Worm (Caenorhabditis elegans): ENCODE measurements around the gene nphp-2.

DNA sequence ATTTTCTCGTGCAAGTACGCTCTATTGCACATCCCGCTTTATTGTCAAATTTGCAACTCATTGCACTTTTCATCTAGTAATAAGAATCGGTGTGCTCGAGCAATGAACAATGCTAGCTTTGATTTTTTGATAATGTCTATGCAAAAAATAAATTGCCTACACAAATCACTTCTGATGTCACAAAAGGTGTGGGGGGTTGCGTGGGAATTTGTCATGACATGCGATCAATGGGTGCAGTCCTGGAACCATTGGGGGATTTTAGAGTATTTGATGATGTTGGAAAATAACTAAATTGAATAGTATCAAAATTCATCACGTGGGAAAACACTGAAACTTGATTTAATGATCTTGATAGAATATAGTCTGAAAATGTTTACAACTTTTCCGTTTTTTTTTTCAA, 50.3 kb downstream of the nphp-2 start:
- TF ChIP-seq ztf-11 (tag; optimal IDR thresholded peaks at IDR 0.05): no peak
- TF ChIP-seq snpc-1.2 (GFP tag; IDR thresholded peaks at IDR 0.05): no peak
- TF ChIP-seq unc-130 (GFP tag; optimal IDR thresholded peaks at IDR 0.05): no peak
- TF ChIP-seq mdl-1 (tag; optimal IDR thresholded peaks at IDR 0.05): no peak
